Fruit fly (Drosophila melanogaster) whole organism, embryonic: ENCODE results near the gene Inx5.

Experiments
- B-H2 ChIP-seq: fragments of 200-800 bp; sonication (Bioruptor generic); optimal IDR thresholded peaks from 2 replicates; lab custom pipeline; 2018; ENCODE audit warnings: missing biosample characterization, mild to moderate bottlenecking, missing genetic modification characterization
- CG11504 ChIP-seq: fragments of 200-800 bp; sonication (Bioruptor generic); optimal IDR thresholded peaks from 3 replicates; lab custom pipeline; 2019; ENCODE audit warnings: missing biosample characterization, mild to moderate bottlenecking, missing genetic modification characterization, moderate library complexity
- CG14710 ChIP-seq: fragments of 200-800 bp; sonication (Bioruptor generic); optimal IDR thresholded peaks from 3 replicates; lab custom pipeline; 2019; ENCODE audit warnings: missing biosample characterization, mild to moderate bottlenecking, missing genetic modification characterization, moderate library complexity
- CG14965 ChIP-seq: fragments of 200-800 bp; sonication (Bioruptor generic); optimal IDR thresholded peaks from 2 replicates; lab custom pipeline; 2016; ENCODE audit warnings: missing biosample characterization, missing genetic modification characterization, borderline replicate concordance
- CG1603 ChIP-seq: fragments of 200-800 bp; sonication (Bioruptor generic); optimal IDR thresholded peaks from 2 replicates; lab custom pipeline; 2019; ENCODE audit warnings: missing biosample characterization, mild to moderate bottlenecking, missing genetic modification characterization, moderate library complexity
- CG18011 ChIP-seq: fragments of 200-800 bp; sonication (Bioruptor generic); optimal IDR thresholded peaks from 2 replicates; lab custom pipeline; 2017; ENCODE audit warnings: missing biosample characterization, missing genetic modification characterization, mild to moderate bottlenecking, moderate library complexity, missing genotype
- CG18262 ChIP-seq: fragments of 200-800 bp; optimal IDR thresholded peaks from 3 replicates; lab custom pipeline; 2019; ENCODE audit warnings: missing biosample characterization, mild to moderate bottlenecking, missing genetic modification characterization, moderate library complexity
- CG34422 ChIP-seq: fragments of 200-800 bp; sonication (Bioruptor generic); IDR thresholded peaks from 3 replicates; pipeline ENCODE4 v1.3.6; 2022; ENCODE audit warnings: missing biosample characterization, missing genetic modification characterization
- CG6689 ChIP-seq: fragments of 200-800 bp; sonication (Bioruptor generic); IDR thresholded peaks from 2 replicates; pipeline ENCODE4 v1.3.6; 2022; ENCODE audit warnings: missing biosample characterization, missing genetic modification characterization
- CG7745 ChIP-seq: fragments of 200-800 bp; sonication (Bioruptor generic); optimal IDR thresholded peaks from 2 replicates; lab custom pipeline; 2018; ENCODE audit warnings: missing biosample characterization, mild to moderate bottlenecking, missing genetic modification characterization, moderate library complexity
- CG7786 ChIP-seq: fragments of 200-800 bp; sonication (Bioruptor generic); optimal IDR thresholded peaks from 2 replicates; lab custom pipeline; 2016; ENCODE audit warnings: missing biosample characterization, missing genetic modification characterization
- CG7839 ChIP-seq: fragments of 200-800 bp; sonication (Bioruptor generic); optimal IDR thresholded peaks from 3 replicates; lab custom pipeline; 2018; ENCODE audit warnings: missing biosample characterization, mild to moderate bottlenecking, missing genetic modification characterization, moderate library complexity
- CG8359 ChIP-seq: fragments of 200-800 bp; sonication (Bioruptor generic); optimal IDR thresholded peaks from 2 replicates; lab custom pipeline; 2017; ENCODE audit warnings: missing biosample characterization, mild to moderate bottlenecking, missing genetic modification characterization, borderline replicate concordance
- CoRest ChIP-seq: fragments of 200-800 bp; sonication (Bioruptor generic); optimal IDR thresholded peaks from 3 replicates; lab custom pipeline; 2018; ENCODE audit warnings: missing biosample characterization, mild to moderate bottlenecking, missing genetic modification characterization, moderate library complexity
- Fer2 ChIP-seq: fragments of 200-800 bp; sonication (Bioruptor generic); optimal IDR thresholded peaks from 2 replicates; lab custom pipeline; 2018; ENCODE audit warnings: missing biosample characterization, mild to moderate bottlenecking, missing genetic modification characterization, moderate library complexity
- PHDP ChIP-seq: fragments of 200-800 bp; sonication (Bioruptor generic); optimal IDR thresholded peaks from 3 replicates; lab custom pipeline; 2018; ENCODE audit warnings: missing biosample characterization, mild to moderate bottlenecking, missing genetic modification characterization, moderate library complexity
- Pdp1 ChIP-seq, 2 experiments: fragments of 200-800 bp; sonication (Bioruptor generic); optimal IDR thresholded peaks; 3 replicates each; lab custom pipeline; 2016; ENCODE audit warnings: missing biosample characterization in 2 of 2, missing genetic modification characterization in 2 of 2, mild to moderate bottlenecking in 1 of 2, moderate library complexity in 1 of 2
- Ravus ChIP-seq: fragments of 200-800 bp; sonication (Bioruptor generic); IDR thresholded peaks from 2 replicates; pipeline ENCODE4 v1.3.6; 2022; ENCODE audit warnings: missing biosample characterization, missing genetic modification characterization
- Sry-β ChIP-seq: fragments of 200-800 bp; sonication (Bioruptor generic); optimal IDR thresholded peaks from 2 replicates; lab custom pipeline; 2018; ENCODE audit warnings: missing biosample characterization, mild to moderate bottlenecking, missing genetic modification characterization, moderate library complexity
- bsh ChIP-seq, 2 experiments: fragments of 200-800 bp; sonication (Bioruptor generic); optimal IDR thresholded peaks; 2 replicates each; lab custom pipeline; 2017 to 2018; ENCODE audit warnings: mild to moderate bottlenecking in 2 of 2, missing biosample characterization in 2 of 2, missing genetic modification characterization in 2 of 2, moderate library complexity in 1 of 2
- cg ChIP-seq: fragments of 200-800 bp; sonication (Bioruptor generic); optimal IDR thresholded peaks from 3 replicates; lab custom pipeline; 2019; ENCODE audit warnings: missing biosample characterization, mild to moderate bottlenecking, missing genetic modification characterization, moderate library complexity
- chinmo ChIP-seq: fragments of 200-800 bp; sonication (Bioruptor generic); IDR thresholded peaks from 4 replicates; pipeline ENCODE4 v1.3.6; 2022; ENCODE audit warnings: missing biosample characterization, missing genetic modification characterization; ENCODE audit not compliant: partially characterized antibody
- crol ChIP-seq: fragments of 200-800 bp; sonication (Bioruptor generic); IDR thresholded peaks from 2 replicates; pipeline ENCODE4 v1.3.6; 2022; ENCODE audit warnings: missing biosample characterization, missing genetic modification characterization
- dmrt11E ChIP-seq: fragments of 200-800 bp; sonication (Bioruptor generic); optimal IDR thresholded peaks from 3 replicates; lab custom pipeline; 2018; ENCODE audit warnings: missing biosample characterization, mild to moderate bottlenecking, missing genetic modification characterization, moderate library complexity
- dmrt99B ChIP-seq: fragments of 200-800 bp; sonication (Bioruptor generic); optimal IDR thresholded peaks from 2 replicates; lab custom pipeline; 2018; ENCODE audit warnings: missing biosample characterization, mild to moderate bottlenecking, missing genetic modification characterization, moderate library complexity
- esg ChIP-seq: fragments of 200-800 bp; sonication (Bioruptor generic); conservative IDR thresholded peaks from 2 replicates; pipeline ENCODE4 v1.3.6; 2022; ENCODE audit warnings: missing biosample characterization, missing genetic modification characterization
- ewg ChIP-seq: fragments of 200-800 bp; sonication (Bioruptor generic); optimal IDR thresholded peaks from 3 replicates; lab custom pipeline; 2017; ENCODE audit warnings: mild to moderate bottlenecking, missing biosample characterization, missing genetic modification reagents, missing genetic modification characterization
- ftz-f1 ChIP-seq: fragments of 200-800 bp; sonication (Bioruptor generic); optimal IDR thresholded peaks from 2 replicates; lab custom pipeline; 2016; ENCODE audit warnings: missing biosample characterization, missing genetic modification characterization
- gem ChIP-seq: fragments of 200-800 bp; sonication (Bioruptor generic); optimal IDR thresholded peaks from 2 replicates; lab custom pipeline; 2019; ENCODE audit warnings: missing biosample characterization, mild to moderate bottlenecking, missing genetic modification characterization, moderate library complexity
- grau ChIP-seq: fragments of 200-800 bp; optimal IDR thresholded peaks from 3 replicates; lab custom pipeline; 2019; ENCODE audit warnings: missing biosample characterization, mild to moderate bottlenecking, missing genetic modification characterization, moderate library complexity
- lola ChIP-seq, 3 experiments: fragments of >200 bp in 2 of 3; fragments of 200-800 bp in 1 of 3; sonication (Bioruptor generic) in 1 of 3; optimal IDR thresholded peaks; 2 replicates each; lab custom pipeline; 2017 to 2019; ENCODE audit warnings: missing biosample characterization in 3 of 3, missing genetic modification characterization in 3 of 3, mild to moderate bottlenecking in 1 of 3, moderate library complexity in 1 of 3
- nom ChIP-seq: fragments of 200-800 bp; sonication (Bioruptor generic); optimal IDR thresholded peaks from 2 replicates; lab custom pipeline; 2017; ENCODE audit warnings: missing biosample characterization, missing genetic modification characterization, mild to moderate bottlenecking, moderate library complexity, missing genetic modification reagents
- ro ChIP-seq: fragments of 200-800 bp; sonication (Bioruptor generic); IDR thresholded peaks from 2 replicates; pipeline ENCODE4 v1.3.6; 2022; ENCODE audit warnings: missing biosample characterization, missing genetic modification characterization
- row ChIP-seq: fragments of 200-800 bp; sonication (Bioruptor generic); IDR thresholded peaks from 3 replicates; pipeline ENCODE4 v1.3.6; 2022; ENCODE audit warnings: missing biosample characterization, missing genetic modification characterization
- sens ChIP-seq: fragments of 200-800 bp; sonication (Bioruptor generic); peaks from one replicate; lab custom pipeline; 2016; ENCODE audit warnings: missing biosample characterization, missing genetic modification characterization
- z ChIP-seq: fragments of 200-800 bp; sonication (Bioruptor generic); IDR thresholded peaks from 3 replicates; pipeline ENCODE4 v1.3.6; 2022; ENCODE audit warnings: missing biosample characterization, missing genetic modification characterization
- zf30C ChIP-seq: fragments of 200-800 bp; sonication (Bioruptor generic); optimal IDR thresholded peaks from 3 replicates; lab custom pipeline; 2018; ENCODE audit warnings: missing biosample characterization, mild to moderate bottlenecking, missing genetic modification characterization

The Inx5 gene

DNA sequence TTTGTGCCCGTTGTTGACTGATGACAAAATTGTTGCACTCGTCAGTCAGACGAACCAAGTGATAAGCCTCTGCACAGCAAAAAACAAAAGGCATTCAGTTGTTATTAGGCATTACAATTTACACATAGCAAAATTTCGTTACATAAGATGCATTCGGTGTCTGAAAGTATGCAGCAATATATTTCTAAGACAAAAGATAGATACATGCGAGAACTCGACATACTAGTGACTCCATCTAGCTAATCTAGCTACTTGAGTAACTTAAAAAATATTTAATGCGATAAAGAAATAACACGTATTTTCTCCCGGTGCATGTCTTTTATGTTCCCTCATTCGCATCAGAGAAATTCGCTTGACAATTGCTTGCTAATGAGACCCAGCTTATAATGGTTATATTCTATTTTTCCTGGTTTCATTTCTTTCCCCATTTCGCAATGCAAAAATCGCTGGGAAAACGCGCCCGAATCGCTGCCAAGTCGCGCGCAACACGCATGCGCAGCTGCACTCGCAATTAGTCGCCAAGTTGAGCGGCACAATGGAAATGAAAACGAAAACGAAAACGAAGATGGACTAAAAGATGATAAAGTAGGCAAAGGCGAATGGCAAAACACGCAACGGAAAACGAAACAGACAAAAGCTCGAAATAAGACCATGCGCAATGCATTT, 8.3 kb downstream of the Inx5 start (continued):
- TF ChIP-seq bsh (GFP tag; optimal IDR thresholded peaks at IDR 0.05; lab: Kevin White, UChicago) (peak in 1 of 2 experiments; percentile 35), CG8359 (peak; percentile 99), grau (peak; percentile 19), CoRest (tag; lab: Kevin White, UChicago) (peak; percentile 19), row (GFP tag; lab: Robert Waterston, UW) (peak; percentile 30; the same call in 1 of the 3 replicates), ewg (peak; percentile 6), CG7839 (tag; lab: Kevin White, UChicago) (peak; percentile 44), CG7745 (tag; lab: Kevin White, UChicago) (no peak), dmrt11E (tag; lab: Kevin White, UChicago) (peak; percentile 11), B-H2 (GFP tag; lab: Kevin White, UChicago) (no peak), ro (GFP tag; lab: Robert Waterston, UW) (no peak), zf30C (peak; percentile 50), PHDP (tag; lab: Kevin White, UChicago) (peak; percentile 19), nom (GFP tag; lab: Kevin White, UChicago) (peak; percentile 19), CG34422 (no peak), CG1603 (tag; lab: Kevin White, UChicago) (peak; percentile 50), chinmo (no peak), Pdp1 (GFP tag; optimal IDR thresholded peaks at IDR 0.05; lab: Kevin White, UChicago) (peak in 1 of 2 experiments; percentile 89), dmrt99B (tag; lab: Kevin White, UChicago) (peak; percentile 32), esg (GFP tag; lab: Robert Waterston, UW) (no peak)

- TF ChIP-seq CG14965 (GFP tag; lab: Kevin White, UChicago) (no peak), cg (GFP tag; lab: Kevin White, UChicago) (peak; percentile 18), sens (peak; percentile 62), z (GFP tag; lab: Robert Waterston, UW) (0 out of 3 replicates have a peak, but pooled peaks have one; percentile 19), gem (tag; lab: Kevin White, UChicago) (peak; percentile 8), CG14710 (tag; lab: Kevin White, UChicago) (peak; percentile 3), CG18262 (peak; percentile 28), CG18011 (peak; percentile 72), lola (GFP tag; optimal IDR thresholded peaks at IDR 0.05; lab: Kevin White, UChicago) (peak in 1 of 3 experiments; percentile 24), Sry-β (GFP tag; lab: Kevin White, UChicago) (peak; percentile 71), CG7786 (GFP tag; lab: Kevin White, UChicago) (no peak), ftz-f1 (GFP tag; lab: Kevin White, UChicago) (no peak), dmrt11E (tag; lab: Kevin White, UChicago) (peak; percentile 8), CG11504 (tag; lab: Kevin White, UChicago) (peak; percentile 2), Fer2 (tag; lab: Kevin White, UChicago) (no peak), Ravus (GFP tag; lab: Robert Waterston, UW) (no peak), CG6689 (GFP tag; lab: Robert Waterston, UW) (no peak), crol (peak; percentile 75)
- TF ChIP-seq, all 482 proteins: peak for 12
Observed at dm6 chrX:19160635-19161407, 9.9 kb downstream of the Inx5 start.
